Fruit fly (Drosophila melanogaster) Kc167 (cell line): ENCODE measurements around the gene natalisin.

Source experiments
- Myc ChIP-seq: fragments of >200 bp; optimal IDR thresholded peaks from 2 replicates; lab custom pipeline; 2017; ENCODE audit warnings: missing external identifiers
- insv ChIP-seq: fragments of >200 bp; optimal IDR thresholded peaks from 3 replicates; lab custom pipeline; 2018; ENCODE audit warnings: missing external identifiers

dm6 chr3R:14424777-14425176 lies 6.4 kb downstream of the natalisin start:
- TF ChIP-seq Myc (lab: Kevin White, UChicago) (no peak), insv (lab: Kevin White, UChicago) (no peak)
